Fruit fly (Drosophila melanogaster) whole organism, embryonic: ENCODE data around the gene CG1172.
A peak's percentile ranks its signal among the peaks of the same experiment; 100 is the strongest.

ENCODE experiments used
- Abd-B ChIP-seq: fragments of 200-800 bp; sonication (Bioruptor generic); optimal IDR thresholded peaks from 2 replicates; lab custom pipeline; 2018; ENCODE audit warnings: missing biosample characterization, mild to moderate bottlenecking, missing genetic modification characterization, moderate library complexity
- B-H1 ChIP-seq: fragments of 200-800 bp; sonication (Bioruptor generic); IDR thresholded peaks from 3 replicates; pipeline ENCODE4 v1.3.6; 2022; ENCODE audit warnings: missing biosample characterization, missing genetic modification characterization
- CG10147 ChIP-seq: fragments of 200-800 bp; sonication (Bioruptor generic); optimal IDR thresholded peaks from 2 replicates; lab custom pipeline; 2019; ENCODE audit warnings: missing biosample characterization, mild to moderate bottlenecking, missing genetic modification characterization, moderate library complexity
- CG10654 ChIP-seq: fragments of 200-800 bp; sonication (Bioruptor generic); optimal IDR thresholded peaks from 2 replicates; lab custom pipeline; 2016; ENCODE audit warnings: missing biosample characterization, missing genetic modification characterization
- CG11504 ChIP-seq: fragments of 200-800 bp; sonication (Bioruptor generic); optimal IDR thresholded peaks from 3 replicates; lab custom pipeline; 2019; ENCODE audit warnings: missing biosample characterization, mild to moderate bottlenecking, missing genetic modification characterization, moderate library complexity
- CG13287 ChIP-seq: fragments of 200-800 bp; sonication (Bioruptor generic); IDR thresholded peaks from 2 replicates; pipeline ENCODE4 v1.3.6; 2022; ENCODE audit warnings: missing biosample characterization, missing genetic modification characterization; ENCODE audit not compliant: partially characterized antibody
- CG14860 ChIP-seq: fragments of 200-800 bp; sonication (Bioruptor generic); IDR thresholded peaks from 3 replicates; pipeline ENCODE4 v1.3.6; 2022; ENCODE audit warnings: missing biosample characterization, missing genetic modification characterization; ENCODE audit not compliant: partially characterized antibody
- CG15011 ChIP-seq: fragments of 200-800 bp; sonication (Bioruptor generic); optimal IDR thresholded peaks from 3 replicates; lab custom pipeline; 2018; ENCODE audit warnings: missing biosample characterization, mild to moderate bottlenecking, missing genetic modification characterization
- CG15601 ChIP-seq: fragments of 200-800 bp; sonication (Bioruptor generic); optimal IDR thresholded peaks from 3 replicates; lab custom pipeline; 2019; ENCODE audit warnings: missing biosample characterization, mild to moderate bottlenecking, missing genetic modification characterization, moderate library complexity
- CG17361 ChIP-seq: fragments of 200-800 bp; sonication (Bioruptor generic); IDR thresholded peaks from 3 replicates; pipeline ENCODE4 v1.3.6; 2022; ENCODE audit warnings: missing biosample characterization, missing genetic modification characterization
- CG1792 ChIP-seq: fragments of 200-800 bp; sonication (Bioruptor generic); optimal IDR thresholded peaks from 2 replicates; lab custom pipeline; 2016; ENCODE audit warnings: missing biosample characterization, missing genetic modification characterization
- CG3995 ChIP-seq: fragments of 200-800 bp; sonication (Bioruptor generic); optimal IDR thresholded peaks from 3 replicates; lab custom pipeline; 2016; ENCODE audit warnings: missing biosample characterization, missing genetic modification characterization
- CG4404 ChIP-seq: fragments of 200-800 bp; sonication (Bioruptor generic); IDR thresholded peaks from 2 replicates; pipeline ENCODE4 v1.3.6; 2022; ENCODE audit warnings: missing biosample characterization, missing genetic modification characterization
- CG6272 ChIP-seq: fragments of 200-800 bp; sonication (Bioruptor generic); IDR thresholded peaks from 2 replicates; pipeline ENCODE4 v1.3.6; 2022; ENCODE audit warnings: missing biosample characterization, missing genetic modification characterization
- CG8281 ChIP-seq: fragments of 200-800 bp; sonication (Bioruptor generic); optimal IDR thresholded peaks from 2 replicates; lab custom pipeline; 2018; ENCODE audit warnings: missing biosample characterization, mild to moderate bottlenecking, missing genetic modification characterization, moderate library complexity
- CG8359 ChIP-seq: fragments of 200-800 bp; sonication (Bioruptor generic); optimal IDR thresholded peaks from 2 replicates; lab custom pipeline; 2017; ENCODE audit warnings: missing biosample characterization, mild to moderate bottlenecking, missing genetic modification characterization, borderline replicate concordance
- CG9215 ChIP-seq: fragments of 200-800 bp; sonication (Bioruptor generic); IDR thresholded peaks from 2 replicates; pipeline ENCODE4 v1.3.6; 2022; ENCODE audit warnings: missing biosample characterization, missing genetic modification characterization
- CG9797 ChIP-seq: fragments of 200-800 bp; sonication (Bioruptor generic); optimal IDR thresholded peaks from 3 replicates; lab custom pipeline; 2018; ENCODE audit warnings: missing biosample characterization, mild to moderate bottlenecking, missing genetic modification characterization
- CG9876 ChIP-seq: fragments of 200-800 bp; sonication (Bioruptor generic); optimal IDR thresholded peaks from 2 replicates; lab custom pipeline; 2016; ENCODE audit warnings: missing biosample characterization, missing genetic modification characterization
- CG9932 ChIP-seq: fragments of 200-800 bp; sonication (Bioruptor generic); IDR thresholded peaks from 2 replicates; pipeline ENCODE4 v1.3.6; 2022; ENCODE audit warnings: missing biosample characterization, missing genetic modification characterization
- Camta ChIP-seq: fragments of 200-800 bp; sonication (Bioruptor generic); optimal IDR thresholded peaks from 2 replicates; lab custom pipeline; 2016; ENCODE audit warnings: missing biosample characterization, missing genetic modification characterization
- Dref ChIP-seq: fragments of 200-800 bp; sonication (Bioruptor generic); IDR thresholded peaks from 2 replicates; pipeline ENCODE4 v1.3.6; 2022; ENCODE audit warnings: missing biosample characterization, missing genetic modification characterization
- E2f1 ChIP-seq: fragments of 200-800 bp; sonication (Bioruptor generic); IDR thresholded peaks from 2 replicates; pipeline ENCODE4 v1.3.6; 2022; ENCODE audit warnings: missing biosample characterization, missing genetic modification characterization
- Fer2 ChIP-seq: fragments of 200-800 bp; sonication (Bioruptor generic); optimal IDR thresholded peaks from 2 replicates; lab custom pipeline; 2018; ENCODE audit warnings: missing biosample characterization, mild to moderate bottlenecking, missing genetic modification characterization, moderate library complexity
- Hr39 ChIP-seq: fragments of >200 bp; optimal IDR thresholded peaks from 2 replicates; lab custom pipeline; 2017
- NK7.1 ChIP-seq: fragments of 200-800 bp; sonication (Bioruptor generic); optimal IDR thresholded peaks from 3 replicates; lab custom pipeline; 2016; ENCODE audit warnings: missing biosample characterization, missing genetic modification characterization
- Nf-YB ChIP-seq: fragments of 200-800 bp; sonication (Bioruptor generic); optimal IDR thresholded peaks from 3 replicates; lab custom pipeline; 2019; ENCODE audit warnings: missing biosample characterization, mild to moderate bottlenecking, missing genetic modification characterization, moderate library complexity
- YL-1 ChIP-seq: fragments of 200-800 bp; sonication (Bioruptor generic); optimal IDR thresholded peaks from 3 replicates; lab custom pipeline; 2017; ENCODE audit warnings: missing biosample characterization, mild to moderate bottlenecking, missing genetic modification characterization
- ash1 ChIP-seq: fragments of 200-800 bp; sonication (Bioruptor generic); optimal IDR thresholded peaks from 2 replicates; lab custom pipeline; 2018; ENCODE audit warnings: missing biosample characterization, mild to moderate bottlenecking, missing genetic modification characterization
- az2 ChIP-seq: fragments of 200-800 bp; sonication (Bioruptor generic); optimal IDR thresholded peaks from 3 replicates; lab custom pipeline; 2016; ENCODE audit warnings: missing biosample characterization, missing genetic modification characterization
- bab2 ChIP-seq: fragments of 200-800 bp; sonication (Bioruptor generic); optimal IDR thresholded peaks from 2 replicates; lab custom pipeline; 2016; ENCODE audit warnings: missing biosample characterization, missing genetic modification characterization
- cato ChIP-seq: fragments of 200-800 bp; sonication (Bioruptor generic); optimal IDR thresholded peaks from 2 replicates; lab custom pipeline; 2016; ENCODE audit warnings: missing biosample characterization, missing genetic modification characterization, borderline replicate concordance
- chif ChIP-seq, 2 experiments: fragments of 200-800 bp; sonication (Bioruptor generic); optimal IDR thresholded peaks; 3 replicates each; lab custom pipeline; 2016; ENCODE audit warnings: missing biosample characterization in 2 of 2, missing genetic modification characterization in 2 of 2
- chn ChIP-seq: fragments of 200-800 bp; sonication (Bioruptor generic); optimal IDR thresholded peaks from 2 replicates; lab custom pipeline; 2016; ENCODE audit warnings: missing biosample characterization, missing genetic modification characterization
- ci ChIP-seq: fragments of 200-800 bp; sonication (Bioruptor generic); IDR thresholded peaks from 3 replicates; pipeline ENCODE4 v1.3.6; 2022; ENCODE audit warnings: missing biosample characterization, missing genetic modification characterization
- gem ChIP-seq: fragments of 200-800 bp; sonication (Bioruptor generic); optimal IDR thresholded peaks from 2 replicates; lab custom pipeline; 2019; ENCODE audit warnings: missing biosample characterization, mild to moderate bottlenecking, missing genetic modification characterization, moderate library complexity
- gt ChIP-seq: fragments of 200-800 bp; sonication (Bioruptor generic); IDR thresholded peaks from 2 replicates; pipeline ENCODE4 v1.3.6; 2022; ENCODE audit warnings: missing biosample characterization, missing genetic modification characterization
- jing ChIP-seq: fragments of 200-800 bp; sonication (Bioruptor generic); optimal IDR thresholded peaks from 2 replicates; lab custom pipeline; 2018; ENCODE audit warnings: missing biosample characterization, mild to moderate bottlenecking, missing genetic modification characterization
- lola ChIP-seq, 3 experiments: fragments of >200 bp in 2 of 3; fragments of 200-800 bp in 1 of 3; sonication (Bioruptor generic) in 1 of 3; optimal IDR thresholded peaks; 2 replicates each; lab custom pipeline; 2017 to 2019; ENCODE audit warnings: missing biosample characterization in 3 of 3, missing genetic modification characterization in 3 of 3, mild to moderate bottlenecking in 1 of 3, moderate library complexity in 1 of 3
- nau ChIP-seq: fragments of 200-800 bp; sonication (Bioruptor generic); optimal IDR thresholded peaks from 3 replicates; lab custom pipeline; 2017; ENCODE audit warnings: missing biosample characterization, mild to moderate bottlenecking, missing genetic modification characterization, missing genetic modification reagents
- pan ChIP-seq, 4 experiments: fragments of >200 bp in 3 of 4; fragments of 200-800 bp in 1 of 4; sonication (Bioruptor generic) in 1 of 4; optimal IDR thresholded peaks in 3 of 4; IDR thresholded peaks in 1 of 4; 2 replicates each; pipeline versions ENCODE4 v1.3.6 to Lab custom; 2017 to 2022; ENCODE audit warnings: missing biosample characterization in 2 of 4, missing genetic modification characterization in 2 of 4, mixed read lengths in 1 of 4
- repo ChIP-seq: fragments of 200-800 bp; sonication (Bioruptor generic); optimal IDR thresholded peaks from 2 replicates; lab custom pipeline; 2016; ENCODE audit warnings: missing biosample characterization, missing genetic modification characterization
- ssp ChIP-seq: fragments of 200-800 bp; sonication (Bioruptor generic); IDR thresholded peaks from 2 replicates; pipeline ENCODE4 v1.3.6; 2022; ENCODE audit warnings: missing biosample characterization, missing genetic modification characterization
- sug ChIP-seq: fragments of 200-800 bp; optimal IDR thresholded peaks from 2 replicates; lab custom pipeline; 2019; ENCODE audit warnings: missing biosample characterization, mild to moderate bottlenecking, missing genetic modification characterization, moderate library complexity
- tup ChIP-seq: fragments of 200-800 bp; sonication (Bioruptor generic); optimal IDR thresholded peaks from 2 replicates; lab custom pipeline; 2016; ENCODE audit warnings: missing biosample characterization, mild to moderate bottlenecking, missing genetic modification characterization, moderate library complexity
- tx ChIP-seq: fragments of 200-800 bp; sonication (Bioruptor generic); optimal IDR thresholded peaks from 2 replicates; lab custom pipeline; 2016; ENCODE audit warnings: missing biosample characterization, missing genetic modification characterization
- wdn ChIP-seq: fragments of 200-800 bp; sonication (Bioruptor generic); IDR thresholded peaks from 2 replicates; pipeline ENCODE4 v1.3.6; 2022; ENCODE audit warnings: missing biosample characterization, missing genetic modification characterization
- zen2 ChIP-seq: fragments of 200-800 bp; sonication (Bioruptor generic); IDR thresholded peaks from 3 replicates; pipeline ENCODE4 v1.3.6; 2022; ENCODE audit warnings: missing biosample characterization, missing genetic modification characterization; ENCODE audit not compliant: partially characterized antibody
- zfh1 ChIP-seq: fragments of 200-800 bp; sonication (Bioruptor generic); IDR thresholded peaks from 3 replicates; pipeline ENCODE4 v1.3.6; 2022; ENCODE audit warnings: missing biosample characterization, missing genetic modification characterization

CG1172 gene

dm6 chr3R:5368170-5368781 is 25.4 kb upstream of the CG1172 start, which contains the start of gene Cerk (continued):
- peak; percentile 81 for TF ChIP-seq ci (GFP tag; lab: Robert Waterston, UW)
- TF ChIP-seq tx (GFP tag; lab: Kevin White, UChicago) = peak; percentile 27
- peak; percentile 72 for TF ChIP-seq CG9932
- peak; percentile 76 for TF ChIP-seq CG13287 (GFP tag; lab: Robert Waterston, UW)
- TF ChIP-seq jing (GFP tag; lab: Kevin White, UChicago) = no peak
- TF ChIP-seq CG17361 = 0 out of 3 replicates have a peak, but pooled peaks have one; percentile 25
- TF ChIP-seq gem (tag; lab: Kevin White, UChicago) = peak; percentile 27
- TF ChIP-seq pan (optimal IDR thresholded peaks at IDR 0.05; lab: Kevin White, UChicago) = no peak
- peak in 1 of 2 experiments; percentile 23 for TF ChIP-seq pan (GFP tag; optimal IDR thresholded peaks at IDR 0.05 in 1 of 2, IDR thresholded peaks at IDR 0.05 in 1 of 2)
- peak; percentile 38 for TF ChIP-seq YL-1 (GFP tag; lab: Kevin White, UChicago)
- no peak for TF ChIP-seq repo
- no peak for TF ChIP-seq CG8359 (GFP tag; lab: Kevin White, UChicago)
- TF ChIP-seq Hr39 (lab: Kevin White, UChicago) = no peak
- no peak for TF ChIP-seq CG4404 (GFP tag; lab: Robert Waterston, UW)
- peak; percentile 93 for TF ChIP-seq CG3995 (GFP tag; lab: Kevin White, UChicago)
- TF ChIP-seq B-H1 = no peak; the same call in 2 of the 3 replicates
- TF ChIP-seq CG15601 (tag; lab: Kevin White, UChicago) = peak; percentile 16
- TF ChIP-seq Nf-YB (GFP tag; lab: Kevin White, UChicago) = no peak
- no peak for TF ChIP-seq wdn
- peak; percentile 32 for TF ChIP-seq sug (tag; lab: Kevin White, UChicago)
- TF ChIP-seq ash1 (GFP tag; lab: Kevin White, UChicago) = no peak
- no peak for TF ChIP-seq CG14860 (GFP tag; lab: Robert Waterston, UW)
- no peak for TF ChIP-seq CG10147 (GFP tag; lab: Kevin White, UChicago)
- TF ChIP-seq ssp (GFP tag; lab: Robert Waterston, UW) = peak; percentile 81
- TF ChIP-seq CG9215 (GFP tag; lab: Robert Waterston, UW) = 0 out of 2 replicates have a peak, but pooled peaks have one; percentile 9
- TF ChIP-seq CG9876 (GFP tag; lab: Kevin White, UChicago) = peak; percentile 62
- TF ChIP-seq zfh1 (GFP tag; lab: Robert Waterston, UW) = 0 out of 3 replicates have a peak, but pooled peaks have one; percentile 28
- TF ChIP-seq tup = no peak
- TF ChIP-seq cato (GFP tag; lab: Kevin White, UChicago) = no peak
- TF ChIP-seq lola (GFP tag; optimal IDR thresholded peaks at IDR 0.05; lab: Kevin White, UChicago) = no peak
- TF ChIP-seq CG15011 (GFP tag; lab: Kevin White, UChicago) = no peak
- TF ChIP-seq Dref (GFP tag; lab: Robert Waterston, UW) = peak; percentile 48
- peak; percentile 91 for TF ChIP-seq CG9797
- no peak for TF ChIP-seq az2 (GFP tag; lab: Kevin White, UChicago)
- no peak for TF ChIP-seq zen2
- TF ChIP-seq chn = peak; percentile 69
- TF ChIP-seq gt (GFP tag; lab: Robert Waterston, UW) = no peak
- no peak for TF ChIP-seq Fer2 (tag; lab: Kevin White, UChicago)
- no peak for TF ChIP-seq CG8281 (tag; lab: Kevin White, UChicago)
- no peak for TF ChIP-seq CG6272
- TF ChIP-seq chif (GFP tag; optimal IDR thresholded peaks at IDR 0.05; lab: Kevin White, UChicago) = peak in 1 of 2 experiments; percentile 30
- peak; percentile 29 for TF ChIP-seq CG11504 (tag; lab: Kevin White, UChicago)
- TF ChIP-seq NK7.1 (GFP tag; lab: Kevin White, UChicago) = no peak
- peak; percentile 22 for TF ChIP-seq bab2
- peak; percentile 11 for TF ChIP-seq CG1792 (GFP tag; lab: Kevin White, UChicago)
- TF ChIP-seq Abd-B (GFP tag; lab: Kevin White, UChicago) = no peak
- TF ChIP-seq CG10654 (GFP tag; lab: Kevin White, UChicago) = no peak
- TF ChIP-seq Camta (GFP tag; lab: Kevin White, UChicago) = peak; percentile 17
- no peak for TF ChIP-seq nau (GFP tag; lab: Kevin White, UChicago)
- TF ChIP-seq E2f1 (GFP tag; lab: Robert Waterston, UW) = peak; percentile 6; the same call in 1 of the 2 replicates
